Worm (Caenorhabditis elegans): Measurements from ENCODE around the gene hid-1.

DNA sequence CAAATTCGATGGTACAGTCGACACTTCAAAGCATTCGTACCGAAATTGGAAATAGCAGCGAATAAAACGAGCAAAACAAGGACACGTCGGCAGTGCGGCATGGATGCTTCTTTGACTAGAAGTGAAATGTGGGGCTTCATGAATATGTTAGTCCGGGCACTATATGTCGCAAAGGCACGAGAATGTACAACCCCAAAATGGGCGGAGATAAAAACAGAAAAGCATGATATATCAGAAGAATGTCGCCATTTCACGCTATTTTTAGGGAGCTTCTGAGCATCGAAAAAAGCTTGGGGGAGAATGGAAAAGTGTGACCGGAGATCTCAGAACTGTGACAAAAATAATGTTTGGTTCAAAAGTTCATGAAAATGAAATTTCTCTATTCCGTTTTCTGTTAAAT is 45.5 kb upstream of the hid-1 start, which contains the start of gene T07D1.3:
- TF ChIP-seq aly-2 (tag; optimal IDR thresholded peaks at IDR 0.05) (no peak), nhr-76 (tag; optimal IDR thresholded peaks at IDR 0.05) (no peak), ceh-82 (tag; optimal IDR thresholded peaks at IDR 0.05) (no peak), ztf-11 (tag; optimal IDR thresholded peaks at IDR 0.05) (no peak), ceh-62 (tag; optimal IDR thresholded peaks at IDR 0.05) (no peak), dve-1 (tag; optimal IDR thresholded peaks at IDR 0.05; ENCODE audit: insufficient read depth) (no peak), nhr-237 (tag; optimal IDR thresholded peaks at IDR 0.05) (no peak), nhr-28 (tag; optimal IDR thresholded peaks at IDR 0.05) (no peak), ceh-28 (tag; optimal IDR thresholded peaks at IDR 0.05) (no peak), egl-43 (GFP tag; IDR thresholded peaks at IDR 0.05) (no peak), nhr-77 (tag; optimal IDR thresholded peaks at IDR 0.05) (no peak)
